Fruit fly (Drosophila melanogaster) whole organism, embryonic: Measurements from ENCODE around the gene CG12728.

ENCODE experiments used
- BEAF-32 ChIP-seq: fragments of 200-800 bp; sonication (Bioruptor generic); optimal IDR thresholded peaks from 3 replicates; lab custom pipeline; 2017; ENCODE audit warnings: missing biosample characterization, missing genetic modification characterization, mild to moderate bottlenecking, moderate library complexity, missing genetic modification reagents
- CG10209 ChIP-seq: fragments of 200-800 bp; sonication (Bioruptor generic); optimal IDR thresholded peaks from 3 replicates; lab custom pipeline; 2017; ENCODE audit warnings: missing biosample characterization, mild to moderate bottlenecking, missing genetic modification characterization, missing genetic modification reagents
- CG11560 ChIP-seq: fragments of 200-800 bp; sonication (Bioruptor generic); IDR thresholded peaks from 3 replicates; pipeline ENCODE4 v1.3.6; 2022; ENCODE audit warnings: missing biosample characterization, missing genetic modification characterization
- CG12769 ChIP-seq: fragments of 200-800 bp; sonication (Bioruptor generic); optimal IDR thresholded peaks from 2 replicates; lab custom pipeline; 2019; ENCODE audit warnings: missing biosample characterization, mild to moderate bottlenecking, missing genetic modification characterization, moderate library complexity
- CG17328 ChIP-seq: fragments of 200-800 bp; sonication (Bioruptor generic); IDR thresholded peaks from 2 replicates; pipeline ENCODE4 v1.3.6; 2022; ENCODE audit warnings: missing biosample characterization, missing genetic modification characterization
- CG17802 ChIP-seq: fragments of 200-800 bp; sonication (Bioruptor generic); optimal IDR thresholded peaks from 2 replicates; lab custom pipeline; 2018; ENCODE audit warnings: missing biosample characterization, mild to moderate bottlenecking, missing genetic modification characterization, moderate library complexity
- CG18764 ChIP-seq: fragments of 200-800 bp; sonication (Bioruptor generic); optimal IDR thresholded peaks from 3 replicates; lab custom pipeline; 2016; ENCODE audit warnings: missing biosample characterization, missing genetic modification characterization
- CG3838 ChIP-seq: fragments of 200-800 bp; sonication (Bioruptor generic); optimal IDR thresholded peaks from 3 replicates; lab custom pipeline; 2016; ENCODE audit warnings: missing biosample characterization, missing genetic modification characterization
- CG4282 ChIP-seq: fragments of 200-800 bp; sonication (Bioruptor generic); optimal IDR thresholded peaks from 2 replicates; lab custom pipeline; 2016; ENCODE audit warnings: missing biosample characterization, missing genetic modification characterization
- CG6254 ChIP-seq: fragments of 200-800 bp; sonication (Bioruptor generic); optimal IDR thresholded peaks from 3 replicates; lab custom pipeline; 2017; ENCODE audit warnings: mild to moderate bottlenecking, missing biosample characterization, missing genetic modification reagents, missing genetic modification characterization
- CG7786 ChIP-seq: fragments of 200-800 bp; sonication (Bioruptor generic); optimal IDR thresholded peaks from 2 replicates; lab custom pipeline; 2016; ENCODE audit warnings: missing biosample characterization, missing genetic modification characterization
- CG8290 ChIP-seq, 3 experiments: fragments of 200-800 bp; sonication (Bioruptor generic); optimal IDR thresholded peaks; 2 replicates each; lab custom pipeline; 2016 to 2019; ENCODE audit warnings: missing biosample characterization in 3 of 3, missing genetic modification characterization in 3 of 3, mild to moderate bottlenecking in 2 of 3, moderate library complexity in 1 of 3
- CG8478 ChIP-seq: fragments of >200 bp; optimal IDR thresholded peaks from 2 replicates; lab custom pipeline; 2018
- CG9727 ChIP-seq: fragments of 200-800 bp; sonication (Bioruptor generic); optimal IDR thresholded peaks from 3 replicates; lab custom pipeline; 2017; ENCODE audit warnings: missing biosample characterization, mild to moderate bottlenecking, missing genetic modification characterization
- CHES-1-like ChIP-seq: fragments of 200-800 bp; sonication (Bioruptor generic); optimal IDR thresholded peaks from 2 replicates; lab custom pipeline; 2016; ENCODE audit warnings: missing biosample characterization, missing genetic modification characterization
- Chrac-16 ChIP-seq: fragments of 200-800 bp; sonication (Bioruptor generic); optimal IDR thresholded peaks from 3 replicates; lab custom pipeline; 2016; ENCODE audit warnings: missing biosample characterization, missing genetic modification characterization
- Deaf1 ChIP-seq: fragments of 200-800 bp; optimal IDR thresholded peaks from 3 replicates; lab custom pipeline; 2019; ENCODE audit warnings: missing biosample characterization, mild to moderate bottlenecking, missing genetic modification characterization, moderate library complexity
- GATAe ChIP-seq: fragments of 200-800 bp; sonication (Bioruptor generic); conservative IDR thresholded peaks from 2 replicates; pipeline ENCODE4 v1.3.6; 2022; ENCODE audit warnings: missing biosample characterization, missing genetic modification characterization
- H15 ChIP-seq: fragments of 200-800 bp; sonication (Bioruptor generic); IDR thresholded peaks from 3 replicates; pipeline ENCODE4 v1.3.6; 2022; ENCODE audit warnings: missing biosample characterization, missing genetic modification characterization
- Hand ChIP-seq: fragments of 200-800 bp; sonication (Bioruptor generic); optimal IDR thresholded peaks from 2 replicates; lab custom pipeline; 2017; ENCODE audit warnings: mild to moderate bottlenecking, missing biosample characterization, missing genetic modification reagents, missing genetic modification characterization
- Mrtf ChIP-seq: fragments of 200-800 bp; sonication (Bioruptor generic); IDR thresholded peaks from 3 replicates; pipeline ENCODE4 v1.3.6; 2022; ENCODE audit warnings: missing biosample characterization, missing genetic modification characterization
- Pdp1 ChIP-seq, 2 experiments: fragments of 200-800 bp; sonication (Bioruptor generic); optimal IDR thresholded peaks; 3 replicates each; lab custom pipeline; 2016; ENCODE audit warnings: missing biosample characterization in 2 of 2, missing genetic modification characterization in 2 of 2, mild to moderate bottlenecking in 1 of 2, moderate library complexity in 1 of 2
- Spps ChIP-seq: fragments of 200-800 bp; sonication (Bioruptor generic); optimal IDR thresholded peaks from 2 replicates; lab custom pipeline; 2018; ENCODE audit warnings: missing biosample characterization, mild to moderate bottlenecking, missing genetic modification characterization
- Stat92E ChIP-seq, 3 experiments: fragments of >200 bp in 2 of 3; fragments of 200-800 bp in 1 of 3; sonication (Bioruptor generic) in 1 of 3; optimal IDR thresholded peaks; 2 replicates each; lab custom pipeline; 2017 to 2019; ENCODE audit warnings: missing biosample characterization in 3 of 3, missing genetic modification characterization in 3 of 3, mild to moderate bottlenecking in 1 of 3, moderate library complexity in 1 of 3
- Xbp1 ChIP-seq: fragments of 200-800 bp; sonication (Bioruptor generic); optimal IDR thresholded peaks from 3 replicates; lab custom pipeline; 2016; ENCODE audit warnings: missing biosample characterization, mild to moderate bottlenecking, missing genetic modification characterization
- amos ChIP-seq: fragments of 200-800 bp; sonication (Bioruptor generic); IDR thresholded peaks from 2 replicates; pipeline ENCODE4 v1.3.6; 2022; ENCODE audit warnings: missing biosample characterization, missing genetic modification characterization; ENCODE audit not compliant: partially characterized antibody
- crc ChIP-seq: fragments of 200-800 bp; sonication (Bioruptor generic); optimal IDR thresholded peaks from 2 replicates; lab custom pipeline; 2016; ENCODE audit warnings: missing biosample characterization, missing genetic modification characterization
- croc ChIP-seq: fragments of 200-800 bp; sonication (Bioruptor generic); conservative IDR thresholded peaks from 3 replicates; pipeline ENCODE4 v1.3.6; 2022; ENCODE audit warnings: missing biosample characterization, missing genetic modification characterization
- exex ChIP-seq: fragments of 200-800 bp; sonication (Bioruptor generic); optimal IDR thresholded peaks from 4 replicates; lab custom pipeline; 2018; ENCODE audit warnings: missing biosample characterization, mild to moderate bottlenecking, missing genetic modification characterization, moderate library complexity
- fd102C ChIP-seq: fragments of 200-800 bp; sonication (Bioruptor generic); optimal IDR thresholded peaks from 2 replicates; lab custom pipeline; 2018; ENCODE audit warnings: missing biosample characterization, mild to moderate bottlenecking, missing genetic modification characterization, moderate library complexity
- fru ChIP-seq: fragments of >200 bp; optimal IDR thresholded peaks from 2 replicates; lab custom pipeline; 2017
- ftz-f1 ChIP-seq: fragments of 200-800 bp; sonication (Bioruptor generic); optimal IDR thresholded peaks from 2 replicates; lab custom pipeline; 2016; ENCODE audit warnings: missing biosample characterization, missing genetic modification characterization
- gfzf ChIP-seq: fragments of 200-800 bp; sonication (Bioruptor generic); optimal IDR thresholded peaks from 2 replicates; lab custom pipeline; 2016; ENCODE audit warnings: missing biosample characterization, mild to moderate bottlenecking, missing genetic modification characterization, moderate library complexity
- gsb-n ChIP-seq: fragments of 200-800 bp; sonication (Bioruptor generic); optimal IDR thresholded peaks from 3 replicates; lab custom pipeline; 2018; ENCODE audit warnings: missing biosample characterization, mild to moderate bottlenecking, missing genetic modification characterization
- her ChIP-seq: fragments of 200-800 bp; sonication (Bioruptor generic); optimal IDR thresholded peaks from 2 replicates; lab custom pipeline; 2016; ENCODE audit warnings: missing biosample characterization, missing genetic modification characterization
- jing ChIP-seq: fragments of 200-800 bp; sonication (Bioruptor generic); optimal IDR thresholded peaks from 2 replicates; lab custom pipeline; 2018; ENCODE audit warnings: missing biosample characterization, mild to moderate bottlenecking, missing genetic modification characterization
- knrl ChIP-seq: fragments of 200-800 bp; sonication (Bioruptor generic); IDR thresholded peaks from 3 replicates; pipeline ENCODE4 v1.3.6; 2022; ENCODE audit warnings: missing biosample characterization, missing genetic modification characterization; ENCODE audit not compliant: partially characterized antibody
- pan ChIP-seq, 4 experiments: fragments of >200 bp in 3 of 4; fragments of 200-800 bp in 1 of 4; sonication (Bioruptor generic) in 1 of 4; optimal IDR thresholded peaks in 3 of 4; IDR thresholded peaks in 1 of 4; 2 replicates each; pipeline versions ENCODE4 v1.3.6 to Lab custom; 2017 to 2022; ENCODE audit warnings: missing biosample characterization in 2 of 4, missing genetic modification characterization in 2 of 4, mixed read lengths in 1 of 4
- sc ChIP-seq, 3 experiments: fragments of >200 bp in 2 of 3; fragments of 200-800 bp in 1 of 3; sonication (Bioruptor generic) in 1 of 3; optimal IDR thresholded peaks; 2 replicates in 2 of 3; 3 replicates in 1 of 3; lab custom pipeline; 2017; ENCODE audit warnings: mild to moderate bottlenecking in 1 of 3, missing biosample characterization in 1 of 3, missing genetic modification characterization in 1 of 3, missing genetic modification reagents in 1 of 3
- scrt ChIP-seq: fragments of 200-800 bp; sonication (Bioruptor generic); optimal IDR thresholded peaks from 2 replicates; lab custom pipeline; 2018; ENCODE audit warnings: missing biosample characterization, mild to moderate bottlenecking, missing genetic modification characterization, moderate library complexity
- sens-2 ChIP-seq: fragments of 200-800 bp; sonication (Bioruptor generic); IDR thresholded peaks from 2 replicates; pipeline ENCODE4 v1.3.6; 2022; ENCODE audit warnings: missing biosample characterization, missing genetic modification characterization
- seq ChIP-seq: fragments of 200-800 bp; sonication (Bioruptor generic); IDR thresholded peaks from 2 replicates; pipeline ENCODE4 v1.3.6; 2022; ENCODE audit warnings: missing biosample characterization, missing genetic modification characterization
- sqz ChIP-seq: fragments of 200-800 bp; sonication (Bioruptor generic); optimal IDR thresholded peaks from 3 replicates; lab custom pipeline; 2018; ENCODE audit warnings: missing biosample characterization, mild to moderate bottlenecking, missing genetic modification characterization
- tup ChIP-seq: fragments of 200-800 bp; sonication (Bioruptor generic); optimal IDR thresholded peaks from 2 replicates; lab custom pipeline; 2016; ENCODE audit warnings: missing biosample characterization, mild to moderate bottlenecking, missing genetic modification characterization, moderate library complexity
- tx ChIP-seq: fragments of 200-800 bp; sonication (Bioruptor generic); optimal IDR thresholded peaks from 2 replicates; lab custom pipeline; 2016; ENCODE audit warnings: missing biosample characterization, missing genetic modification characterization
- zen2 ChIP-seq: fragments of 200-800 bp; sonication (Bioruptor generic); IDR thresholded peaks from 3 replicates; pipeline ENCODE4 v1.3.6; 2022; ENCODE audit warnings: missing biosample characterization, missing genetic modification characterization; ENCODE audit not compliant: partially characterized antibody

Gene CG12728

dm6 chrX:5965517-5966397 is 23.4 kb downstream of the CG12728 start, which contains the start of gene Grip (continued):
- no peak for TF ChIP-seq pan (optimal IDR thresholded peaks at IDR 0.05; lab: Kevin White, UChicago)
- peak in 1 of 2 experiments; percentile 38 for TF ChIP-seq pan (GFP tag; optimal IDR thresholded peaks at IDR 0.05 in 1 of 2, IDR thresholded peaks at IDR 0.05 in 1 of 2)
- TF ChIP-seq CG8478 = no peak
- TF ChIP-seq Spps (tag; lab: Kevin White, UChicago) = no peak
- TF ChIP-seq gsb-n (tag; lab: Kevin White, UChicago) = peak; percentile 18
- no peak for TF ChIP-seq sc (optimal IDR thresholded peaks at IDR 0.05; lab: Kevin White, UChicago)
- no peak for TF ChIP-seq sc (GFP tag; optimal IDR thresholded peaks at IDR 0.05; lab: Kevin White, UChicago)
- no peak for TF ChIP-seq GATAe (GFP tag; lab: Robert Waterston, UW)
- TF ChIP-seq CG4282 (GFP tag; lab: Kevin White, UChicago) = no peak
- TF ChIP-seq CHES-1-like = no peak
- 0 out of 2 replicates have a peak, but pooled peaks have one; percentile 34 for TF ChIP-seq seq (GFP tag; lab: Robert Waterston, UW)
- TF ChIP-seq gfzf = peak; percentile 15
- peak; percentile 26 for TF ChIP-seq CG10209
- no peak for TF ChIP-seq CG12769
- TF ChIP-seq CG7786 (GFP tag; lab: Kevin White, UChicago) = no peak
- no peak for TF ChIP-seq Mrtf (GFP tag; lab: Robert Waterston, UW)
- no peak for TF ChIP-seq Hand (GFP tag; lab: Kevin White, UChicago)
- TF ChIP-seq H15 = 0 out of 3 replicates have a peak, but pooled peaks have one; percentile 11
- TF ChIP-seq amos (GFP tag; lab: Robert Waterston, UW) = peak; percentile 55
- TF ChIP-seq fd102C = no peak
- peak; percentile 68; the same call in 2 of the 3 replicates for TF ChIP-seq knrl (GFP tag; lab: Robert Waterston, UW)
- no peak for TF ChIP-seq tup (GFP tag; lab: Kevin White, UChicago)
- no peak for TF ChIP-seq scrt (GFP tag; lab: Kevin White, UChicago)
- no peak for TF ChIP-seq Stat92E (GFP tag; optimal IDR thresholded peaks at IDR 0.05; lab: Kevin White, UChicago)
- TF ChIP-seq CG17328 = peak; percentile 17; the same call in 1 of the 2 replicates
- no peak for TF ChIP-seq CG17802 (tag; lab: Kevin White, UChicago)
- no peak for TF ChIP-seq crc
- no peak for TF ChIP-seq sens-2 (GFP tag; lab: Robert Waterston, UW)
- no peak for TF ChIP-seq croc
- no peak for TF ChIP-seq CG6254
- TF ChIP-seq ftz-f1 (GFP tag; lab: Kevin White, UChicago) = no peak
- peak; percentile 68 for TF ChIP-seq BEAF-32 (GFP tag; lab: Kevin White, UChicago)
- no peak for TF ChIP-seq CG11560 (tag; lab: Robert Waterston, UW)
- TF ChIP-seq her (GFP tag; lab: Kevin White, UChicago) = peak; percentile 93
- TF ChIP-seq fru = no peak
- peak; percentile 64 for TF ChIP-seq CG8290 (GFP tag; optimal IDR thresholded peaks at IDR 0.05; lab: Kevin White, UChicago)
- peak in 1 of 2 experiments; percentile 30 for TF ChIP-seq CG8290 (tag; optimal IDR thresholded peaks at IDR 0.05; lab: Kevin White, UChicago)
- no peak for TF ChIP-seq jing
- TF ChIP-seq tx (GFP tag; lab: Kevin White, UChicago) = no peak
- peak; percentile 18 for TF ChIP-seq Chrac-16 (GFP tag; lab: Kevin White, UChicago)
- TF ChIP-seq sqz (GFP tag; lab: Kevin White, UChicago) = no peak
- no peak for TF ChIP-seq exex (tag; lab: Kevin White, UChicago)
- TF ChIP-seq zen2 = peak; percentile 25; the same call in 2 of the 3 replicates
- no peak for TF ChIP-seq CG3838
- no peak for TF ChIP-seq CG18764 (GFP tag; lab: Kevin White, UChicago)
- TF ChIP-seq Deaf1 (tag; lab: Kevin White, UChicago) = no peak
- peak in 1 of 2 experiments; percentile 84 for TF ChIP-seq Pdp1 (GFP tag; optimal IDR thresholded peaks at IDR 0.05; lab: Kevin White, UChicago)
- peak; percentile 27 for TF ChIP-seq Xbp1 (GFP tag; lab: Kevin White, UChicago)
- peak; percentile 60 for TF ChIP-seq CG9727 (GFP tag; lab: Kevin White, UChicago)
